Worm (Caenorhabditis elegans): Measurements from ENCODE around the gene B0416.5.

Gene B0416.5

ce11 chrX:9264636-9265035 lies 6.0 kb downstream of the B0416.5 start:
- TF ChIP-seq pes-1 (GFP tag; IDR thresholded peaks at IDR 0.05) (no peak), aly-1 (tag; optimal IDR thresholded peaks at IDR 0.05) (no peak), flt-1 (GFP tag; IDR thresholded peaks at IDR 0.05) (no peak), ama-1 (optimal IDR thresholded peaks at IDR 0.05) (no peak), tra-4 (tag; optimal IDR thresholded peaks at IDR 0.05) (no peak), tbx-37 (GFP tag; conservative IDR thresholded peaks at IDR 0.05) (no peak), sea-1 (GFP tag; conservative IDR thresholded peaks at IDR 0.05) (no peak), ceh-36 (tag; optimal IDR thresholded peaks at IDR 0.05) (no peak), tbx-11 (GFP tag; IDR thresholded peaks at IDR 0.05) (no peak), F13C5.2 (tag; optimal IDR thresholded peaks at IDR 0.05) (no peak)

ce11 chrX:9264231-9264630 lies 6.4 kb downstream of the B0416.5 start, which contains the start of gene F18G5.6:
Gene F18G5.6, minus strand, starts transcription at chrX:9264331.
- TF ChIP-seq tbx-11 (GFP tag; IDR thresholded peaks at IDR 0.05), result no peak
- no peak for TF ChIP-seq ama-1 (optimal IDR thresholded peaks at IDR 0.05)
- TF ChIP-seq tbx-37 (GFP tag; conservative IDR thresholded peaks at IDR 0.05), result no peak
- TF ChIP-seq aly-1 (tag; optimal IDR thresholded peaks at IDR 0.05), result no peak
- TF ChIP-seq B0310.2 (tag; optimal IDR thresholded peaks at IDR 0.05), result no peak
- no peak for TF ChIP-seq hnd-1 (tag; optimal IDR thresholded peaks at IDR 0.05)
- no peak for TF ChIP-seq F13C5.2 (tag; optimal IDR thresholded peaks at IDR 0.05)
- no peak for TF ChIP-seq ceh-13 (GFP tag; optimal IDR thresholded peaks at IDR 0.05)

ce11 chrX:9261626-9262189 lies 8.9 kb downstream of the B0416.5 start:
- TF ChIP-seq scrt-1 (GFP tag; IDR thresholded peaks at IDR 0.05), result no peak
- no peak for TF ChIP-seq pes-1 (GFP tag; IDR thresholded peaks at IDR 0.05)
- no peak for TF ChIP-seq ceh-13 (GFP tag; optimal IDR thresholded peaks at IDR 0.05)
- TF ChIP-seq ets-7 (tag; optimal IDR thresholded peaks at IDR 0.05), result no peak
- no peak for TF ChIP-seq tra-4 (tag; optimal IDR thresholded peaks at IDR 0.05)
- TF ChIP-seq tbx-37 (GFP tag; conservative IDR thresholded peaks at IDR 0.05), result no peak
- TF ChIP-seq hmg-4 (GFP tag; optimal IDR thresholded peaks at IDR 0.05), result no peak
- no peak for TF ChIP-seq ama-1 (optimal IDR thresholded peaks at IDR 0.05)

ce11 chrX:9259552-9259951 lies 11.1 kb downstream of the B0416.5 start, which contains the start of gene F18G5.1:
Gene F18G5.1, plus strand, starts transcription at chrX:9259852.
- TF ChIP-seq B0310.2 (tag; optimal IDR thresholded peaks at IDR 0.05), result no peak
- no peak for TF ChIP-seq aly-1 (tag; optimal IDR thresholded peaks at IDR 0.05)
- TF ChIP-seq tbx-11 (GFP tag; IDR thresholded peaks at IDR 0.05), result no peak
- TF ChIP-seq F13C5.2 (tag; optimal IDR thresholded peaks at IDR 0.05), result no peak
- no peak for TF ChIP-seq hnd-1 (tag; optimal IDR thresholded peaks at IDR 0.05)

- TF ChIP-seq ceh-36 (tag; optimal IDR thresholded peaks at IDR 0.05) (no peak), tbx-11 (GFP tag; IDR thresholded peaks at IDR 0.05) (no peak), flt-1 (GFP tag; IDR thresholded peaks at IDR 0.05) (no peak), B0310.2 (tag; optimal IDR thresholded peaks at IDR 0.05) (no peak), sea-1 (GFP tag; conservative IDR thresholded peaks at IDR 0.05) (no peak), ceh-13 (GFP tag; optimal IDR thresholded peaks at IDR 0.05) (no peak), scrt-1 (GFP tag; IDR thresholded peaks at IDR 0.05) (no peak), hmg-4 (GFP tag; optimal IDR thresholded peaks at IDR 0.05) (no peak), ama-1 (optimal IDR thresholded peaks at IDR 0.05) (no peak), aly-1 (tag; optimal IDR thresholded peaks at IDR 0.05) (no peak), F13C5.2 (tag; optimal IDR thresholded peaks at IDR 0.05) (no peak), hmbx-1 (tag; optimal IDR thresholded peaks at IDR 0.05) (no peak), pes-1 (GFP tag; IDR thresholded peaks at IDR 0.05) (no peak), tra-4 (tag; optimal IDR thresholded peaks at IDR 0.05) (no peak), tbx-37 (GFP tag; conservative IDR thresholded peaks at IDR 0.05) (no peak), hnd-1 (tag; optimal IDR thresholded peaks at IDR 0.05) (no peak), ets-7 (tag; optimal IDR thresholded peaks at IDR 0.05) (no peak)
Observed at ce11 chrX:9255993-9256392, 14.7 kb downstream of the B0416.5 start.

ce11 chrX:9251488-9251887 lies 19.2 kb downstream of the B0416.5 start, which contains the start of gene pes-8:
Gene pes-8, plus strand, starts transcription at chrX:9251788.
- no peak for TF ChIP-seq aly-1 (tag; optimal IDR thresholded peaks at IDR 0.05)
- no peak for TF ChIP-seq tra-4 (tag; optimal IDR thresholded peaks at IDR 0.05)
- no peak for TF ChIP-seq tbx-11 (GFP tag; IDR thresholded peaks at IDR 0.05)
- TF ChIP-seq hmg-4 (GFP tag; optimal IDR thresholded peaks at IDR 0.05), result no peak
- no peak for TF ChIP-seq B0310.2 (tag; optimal IDR thresholded peaks at IDR 0.05)
- TF ChIP-seq F13C5.2 (tag; optimal IDR thresholded peaks at IDR 0.05), result no peak
- TF ChIP-seq flt-1 (GFP tag; IDR thresholded peaks at IDR 0.05), result no peak
- no peak for TF ChIP-seq scrt-1 (GFP tag; IDR thresholded peaks at IDR 0.05)
- no peak for TF ChIP-seq hnd-1 (tag; optimal IDR thresholded peaks at IDR 0.05)
- no peak for TF ChIP-seq ceh-36 (tag; optimal IDR thresholded peaks at IDR 0.05)
- no peak for TF ChIP-seq pes-1 (GFP tag; IDR thresholded peaks at IDR 0.05)
- TF ChIP-seq ets-7 (tag; optimal IDR thresholded peaks at IDR 0.05), result no peak
- no peak for TF ChIP-seq ama-1 (optimal IDR thresholded peaks at IDR 0.05)
- no peak for TF ChIP-seq ceh-13 (GFP tag; optimal IDR thresholded peaks at IDR 0.05)
- TF ChIP-seq sea-1 (GFP tag; conservative IDR thresholded peaks at IDR 0.05), result no peak
- TF ChIP-seq tbx-37 (GFP tag; conservative IDR thresholded peaks at IDR 0.05), result no peak
- TF ChIP-seq hmbx-1 (tag; optimal IDR thresholded peaks at IDR 0.05), result no peak

ce11 chrX:9248083-9248805 lies 22.4 kb downstream of the B0416.5 start:
- TF ChIP-seq hmg-4 (GFP tag; optimal IDR thresholded peaks at IDR 0.05) (no peak), hmbx-1 (tag; optimal IDR thresholded peaks at IDR 0.05) (no peak), tbx-37 (GFP tag; conservative IDR thresholded peaks at IDR 0.05) (no peak), ceh-36 (tag; optimal IDR thresholded peaks at IDR 0.05) (no peak), hnd-1 (tag; optimal IDR thresholded peaks at IDR 0.05) (no peak), ama-1 (optimal IDR thresholded peaks at IDR 0.05) (no peak), sea-1 (GFP tag; conservative IDR thresholded peaks at IDR 0.05) (no peak), pes-1 (GFP tag; IDR thresholded peaks at IDR 0.05) (no peak), F13C5.2 (tag; optimal IDR thresholded peaks at IDR 0.05) (no peak), flt-1 (GFP tag; IDR thresholded peaks at IDR 0.05) (no peak), aly-1 (tag; optimal IDR thresholded peaks at IDR 0.05) (no peak), scrt-1 (GFP tag; IDR thresholded peaks at IDR 0.05) (no peak), ets-7 (tag; optimal IDR thresholded peaks at IDR 0.05) (no peak), ceh-13 (GFP tag; optimal IDR thresholded peaks at IDR 0.05) (no peak)
